Worm (Caenorhabditis elegans) whole organism, dauer: ENCODE data around the gene fah-1.

Experiments used
- unc-62 ChIP-seq: sonication (generic microtip); optimal IDR thresholded peaks from 2 replicates; lab custom pipeline; 2017; ENCODE audit warnings: missing biosample characterization, missing genetic modification reagents, missing genetic modification characterization

fah-1 gene

DNA sequence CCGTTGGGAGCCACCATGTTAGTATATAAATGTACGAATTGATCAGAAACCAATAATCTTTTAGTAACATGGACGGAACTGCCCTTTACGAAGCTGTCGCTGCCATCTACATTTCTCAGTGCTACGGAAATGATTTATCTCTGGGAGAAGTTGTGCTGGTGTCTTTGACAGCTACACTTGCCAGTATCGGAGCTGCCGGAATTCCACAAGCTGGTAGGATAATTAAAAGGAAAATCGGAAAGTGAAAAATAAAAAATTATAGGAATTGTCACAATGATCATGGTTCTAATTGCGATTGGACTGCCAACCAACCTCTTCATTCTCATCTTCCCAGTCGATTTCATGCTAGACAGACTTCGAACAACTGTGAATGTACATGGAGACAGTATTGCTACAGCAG is 42.8 kb downstream of the fah-1 start:
- TF ChIP-seq unc-62 (GFP tag; lab: Kevin White, UChicago): no peak

DNA sequence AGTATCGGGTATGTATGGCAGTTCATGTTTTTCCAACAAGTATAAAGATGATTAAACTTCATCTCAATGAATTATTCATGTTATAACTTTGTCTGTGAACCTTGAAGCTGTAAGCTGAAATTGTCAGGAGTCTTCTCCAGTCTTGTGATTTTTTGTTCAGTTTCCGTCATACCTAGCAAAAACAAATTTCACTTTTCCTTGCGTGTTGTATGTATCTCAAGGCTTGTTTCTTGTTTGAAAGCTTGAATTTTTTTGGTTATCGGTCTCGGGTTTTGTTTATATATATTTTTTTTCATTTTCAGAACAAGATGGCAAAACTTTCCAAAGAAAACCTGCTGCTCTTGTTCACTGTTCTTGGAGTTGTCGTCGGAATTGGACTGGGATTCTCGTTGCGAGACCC is 45.6 kb downstream of the fah-1 start, which contains the start of gene glt-4:
TSS of gene glt-4 (plus strand) at position 301 of the 400 bp plus-strand sequence.
- no peak for TF ChIP-seq unc-62 (GFP tag; lab: Kevin White, UChicago)

DNA sequence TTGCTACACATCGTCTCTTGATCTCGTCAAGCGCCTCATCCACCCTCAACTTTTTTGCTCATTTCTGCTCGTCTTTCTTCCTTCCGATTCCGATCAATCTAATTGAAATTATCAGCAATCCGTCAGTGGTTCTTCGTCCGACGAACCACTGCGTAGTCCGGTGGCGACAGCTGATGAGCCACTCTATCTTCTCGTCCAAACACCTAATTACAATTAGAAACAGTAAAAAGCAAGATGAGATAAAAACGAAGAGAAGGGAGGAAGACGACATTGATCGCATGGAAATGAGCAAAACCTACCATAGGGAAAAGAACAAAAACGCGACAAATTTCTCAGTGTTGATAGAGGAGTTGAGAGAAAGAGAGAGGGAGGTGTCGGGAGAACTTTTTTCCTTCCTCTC is 49.3 kb downstream of the fah-1 start:
- no peak for TF ChIP-seq unc-62 (GFP tag; lab: Kevin White, UChicago)
